Fruit fly (Drosophila melanogaster): ENCODE data around the gene naz.

Gene naz

DNA sequence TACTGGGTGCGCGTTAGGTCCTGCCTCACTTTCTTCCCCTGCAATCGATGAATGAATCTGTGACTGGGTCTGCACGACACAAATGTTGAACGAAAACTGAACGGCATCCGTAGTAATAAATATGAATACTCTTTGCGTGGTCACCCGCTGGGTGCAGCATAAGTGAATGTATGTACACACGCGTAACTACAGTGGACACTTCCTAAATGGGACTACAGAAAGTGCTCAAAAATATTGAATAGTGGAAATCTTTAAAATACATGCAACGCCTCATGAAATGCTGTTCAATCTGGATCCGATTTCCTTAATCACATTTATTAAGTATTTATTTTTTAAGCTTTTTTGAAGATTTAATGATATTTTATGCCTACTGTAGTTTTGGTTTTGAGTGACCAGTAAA lies at the start of gene naz:
Gene naz, minus strand, starts transcription at position 101 of the 400 bp plus-strand sequence.
- no peak for TF ChIP-seq CG11617 (GFP tag; optimal IDR thresholded peaks at IDR 0.05)
- TF ChIP-seq tj (GFP tag; optimal IDR thresholded peaks at IDR 0.05), result no peak
- TF ChIP-seq Crg-1 (GFP tag; optimal IDR thresholded peaks at IDR 0.05), result no peak
- no peak for TF ChIP-seq pad (GFP tag; optimal IDR thresholded peaks at IDR 0.05)
- no peak for TF ChIP-seq toe (GFP tag; optimal IDR thresholded peaks at IDR 0.05)
- no peak for TF ChIP-seq CG5204 (GFP tag; optimal IDR thresholded peaks at IDR 0.05)
- no peak for TF ChIP-seq Hr96 (GFP tag; optimal IDR thresholded peaks at IDR 0.05)
- TF ChIP-seq Mnt (GFP tag; optimal IDR thresholded peaks at IDR 0.05), result no peak
- no peak for TF ChIP-seq CG33017 (tag; optimal IDR thresholded peaks at IDR 0.05)
- no peak for TF ChIP-seq CG7101 (tag; optimal IDR thresholded peaks at IDR 0.05)
- no peak for TF ChIP-seq cic (GFP tag; optimal IDR thresholded peaks at IDR 0.05)

DNA sequence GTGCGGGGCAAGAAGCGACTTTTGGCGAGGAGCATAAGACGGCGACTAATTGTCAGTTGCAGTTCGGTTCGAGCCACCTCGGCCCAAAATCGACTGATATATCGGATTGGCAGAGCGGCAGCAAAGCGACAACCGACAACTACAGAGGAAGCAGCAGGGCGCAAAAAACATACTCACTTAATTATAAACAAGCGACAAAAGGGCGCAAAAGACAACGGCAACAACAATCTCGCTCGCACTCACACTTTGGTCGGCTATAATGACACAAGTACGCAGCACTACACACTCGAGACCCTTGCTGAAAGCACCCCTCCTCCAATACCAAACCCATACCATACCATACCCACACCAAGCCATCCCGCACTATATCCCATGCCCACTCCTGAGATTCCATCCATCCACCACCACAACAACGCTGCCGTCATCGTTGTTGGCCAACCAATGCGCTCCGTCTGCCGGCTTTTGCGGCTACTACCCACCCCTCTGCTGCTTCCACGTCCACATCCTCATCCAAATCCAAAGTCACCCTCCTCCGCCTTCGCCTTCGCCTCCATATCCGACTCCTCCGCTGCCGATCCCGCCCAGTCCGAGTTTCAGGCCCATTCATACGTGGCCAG lies 44.1 kb upstream of the naz start, which contains the start of gene gl:
Gene gl, minus strand, starts transcription at position 51 of the 617 bp plus-strand sequence.
- TF ChIP-seq CG1620 (GFP tag; optimal IDR thresholded peaks at IDR 0.05) (no peak), cnc (optimal IDR thresholded peaks at IDR 0.05) (no peak), kay (GFP tag; ENCODE audit: borderline replicate concordance) (no peak), Clk (GFP tag; optimal IDR thresholded peaks at IDR 0.05) (no peak), Hr96 (GFP tag; optimal IDR thresholded peaks at IDR 0.05) (no peak), cic (GFP tag; optimal IDR thresholded peaks at IDR 0.05) (no peak), tj (GFP tag; optimal IDR thresholded peaks at IDR 0.05) (no peak), CG12768 (GFP tag; optimal IDR thresholded peaks at IDR 0.05) (no peak), toe (GFP tag; optimal IDR thresholded peaks at IDR 0.05) (no peak), CG33017 (tag; optimal IDR thresholded peaks at IDR 0.05) (no peak), CG7045 (GFP tag; optimal IDR thresholded peaks at IDR 0.05) (no peak), ovo (GFP tag; optimal IDR thresholded peaks at IDR 0.05) (no peak), bab1 (GFP tag; optimal IDR thresholded peaks at IDR 0.05) (no peak), CG7101 (tag; optimal IDR thresholded peaks at IDR 0.05) (no peak), Crg-1 (GFP tag; optimal IDR thresholded peaks at IDR 0.05) (no peak), Mnt (GFP tag; optimal IDR thresholded peaks at IDR 0.05) (no peak), pad (GFP tag; optimal IDR thresholded peaks at IDR 0.05) (no peak), CG5204 (GFP tag; optimal IDR thresholded peaks at IDR 0.05) (no peak)

DNA sequence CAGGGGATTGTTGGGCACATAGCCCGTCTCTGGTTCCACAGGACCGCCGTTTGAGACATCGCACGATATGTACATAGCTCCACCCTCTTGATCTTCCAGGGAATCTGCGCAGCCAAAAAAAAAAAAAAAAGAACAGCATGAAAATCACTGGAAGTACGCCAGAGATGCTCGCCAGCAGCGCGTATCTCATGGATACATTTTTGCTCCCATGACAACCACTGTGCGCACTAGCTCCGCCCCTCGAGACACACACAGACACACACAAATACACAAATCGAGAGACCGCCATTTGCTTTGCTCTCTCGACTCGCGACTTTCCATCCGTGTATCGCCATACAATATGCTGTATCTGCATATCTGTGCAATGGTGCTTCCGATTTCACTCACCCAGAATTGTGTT lies 42.6 kb upstream of the naz start:
- peak; percentile 22 for TF ChIP-seq tj (GFP tag; optimal IDR thresholded peaks at IDR 0.05)
- TF ChIP-seq bab1 (GFP tag; optimal IDR thresholded peaks at IDR 0.05), result no peak

DNA sequence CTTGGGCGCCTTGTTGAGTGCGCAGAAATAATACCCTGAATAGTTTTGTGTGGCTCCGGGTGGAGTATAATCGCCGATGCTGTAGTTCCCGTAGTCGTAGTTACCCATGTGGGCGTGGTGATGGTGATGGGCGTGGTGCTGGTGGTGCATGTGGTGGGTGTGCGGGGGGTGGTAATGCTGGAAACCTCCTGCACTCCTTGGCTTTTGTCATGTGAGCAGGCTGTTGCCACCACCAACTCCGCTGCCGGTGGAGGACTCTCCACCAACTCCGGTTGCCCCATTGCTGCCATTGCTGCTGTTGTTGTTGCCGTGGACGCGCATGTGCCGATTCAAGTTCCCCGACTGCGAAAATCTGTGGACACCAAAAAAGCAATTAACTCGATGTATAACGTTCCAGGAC lies 39.9 kb upstream of the naz start:
- TF ChIP-seq tj (GFP tag; optimal IDR thresholded peaks at IDR 0.05) (no peak), CG7101 (tag; optimal IDR thresholded peaks at IDR 0.05) (no peak), ovo (GFP tag; optimal IDR thresholded peaks at IDR 0.05) (no peak), kay (GFP tag; ENCODE audit: borderline replicate concordance) (no peak), CG7045 (GFP tag; optimal IDR thresholded peaks at IDR 0.05) (no peak), pad (GFP tag; optimal IDR thresholded peaks at IDR 0.05) (no peak), CG5204 (GFP tag; optimal IDR thresholded peaks at IDR 0.05) (no peak), cnc (optimal IDR thresholded peaks at IDR 0.05) (no peak), Mnt (GFP tag; optimal IDR thresholded peaks at IDR 0.05) (no peak), Hr96 (GFP tag; optimal IDR thresholded peaks at IDR 0.05) (no peak), bab1 (GFP tag; optimal IDR thresholded peaks at IDR 0.05) (no peak), Crg-1 (GFP tag; optimal IDR thresholded peaks at IDR 0.05) (no peak), CG12768 (GFP tag; optimal IDR thresholded peaks at IDR 0.05) (no peak)

DNA sequence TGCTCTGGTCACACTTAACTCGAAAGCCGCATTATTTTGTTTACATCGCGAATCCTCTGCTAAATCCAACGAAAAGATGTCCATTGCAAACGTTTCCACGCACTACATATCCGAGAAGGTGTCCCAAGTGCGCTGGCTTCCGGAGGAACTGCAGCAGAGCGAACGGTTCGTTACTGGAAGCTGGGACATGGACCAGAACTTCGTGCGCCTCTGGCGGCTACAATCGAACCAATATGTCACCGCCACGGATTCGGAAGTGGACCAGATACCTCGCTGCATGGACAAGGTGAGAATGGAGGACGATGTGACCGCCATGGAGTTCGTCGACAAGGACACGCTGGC lies 37.9 kb upstream of the naz start:
- TF ChIP-seq bab1 (GFP tag; optimal IDR thresholded peaks at IDR 0.05) (no peak), ovo (GFP tag; optimal IDR thresholded peaks at IDR 0.05) (no peak), Clk (GFP tag; optimal IDR thresholded peaks at IDR 0.05) (no peak), toe (GFP tag; optimal IDR thresholded peaks at IDR 0.05) (no peak), CG33017 (tag; optimal IDR thresholded peaks at IDR 0.05) (no peak), CG11617 (GFP tag; optimal IDR thresholded peaks at IDR 0.05) (no peak), CG5204 (GFP tag; optimal IDR thresholded peaks at IDR 0.05) (no peak), CG14711 (tag; optimal IDR thresholded peaks at IDR 0.05) (no peak), kay (GFP tag; ENCODE audit: borderline replicate concordance) (no peak), Crg-1 (GFP tag; optimal IDR thresholded peaks at IDR 0.05) (no peak), tj (GFP tag; optimal IDR thresholded peaks at IDR 0.05) (no peak)

DNA sequence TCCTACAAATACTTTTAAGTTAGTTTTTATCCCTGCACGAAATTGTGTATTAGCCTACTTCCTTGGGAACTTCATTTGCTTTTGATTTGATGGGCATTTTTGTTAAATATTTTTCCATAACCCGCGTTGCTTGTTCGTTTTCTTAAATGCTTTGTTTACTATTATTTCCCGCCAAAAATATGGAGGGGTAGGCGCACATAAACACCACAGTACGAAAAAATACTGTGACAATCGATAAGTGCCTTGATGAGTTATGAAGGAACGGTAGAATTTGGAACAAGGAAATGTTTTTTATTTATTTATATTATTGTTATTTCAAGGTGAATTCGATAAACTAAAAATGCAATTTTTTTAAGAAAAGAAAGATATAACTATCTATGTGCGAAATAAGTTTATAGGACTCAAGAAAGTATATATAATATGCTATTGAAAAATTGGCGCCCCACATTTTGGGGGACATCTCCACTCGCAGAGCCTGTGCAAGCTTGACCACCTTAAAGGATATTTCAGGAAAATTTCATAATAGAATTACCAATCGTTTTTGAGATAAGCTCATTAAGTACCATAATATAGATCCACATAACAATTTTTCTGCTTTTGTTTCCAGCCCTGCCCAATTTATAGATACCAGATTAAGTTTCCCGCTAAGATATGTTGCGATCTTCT lies 37.4 kb upstream of the naz start, which contains the start of the genes WRNexo and Nup43:
Gene WRNexo, minus strand, starts transcription at position 185 of the 666 bp plus-strand sequence.
Gene Nup43, plus strand, starts transcription at position 661 of the 666 bp plus-strand sequence.
- TF ChIP-seq CG12768 (GFP tag; optimal IDR thresholded peaks at IDR 0.05), result no peak
- peak; percentile 26 for TF ChIP-seq bab1 (GFP tag; optimal IDR thresholded peaks at IDR 0.05)
- TF ChIP-seq CG11617 (GFP tag; optimal IDR thresholded peaks at IDR 0.05), result no peak
- TF ChIP-seq Hr96 (GFP tag; optimal IDR thresholded peaks at IDR 0.05), result peak; percentile 32
- TF ChIP-seq CG5204 (GFP tag; optimal IDR thresholded peaks at IDR 0.05), result peak; percentile 34
- peak; percentile 96 for TF ChIP-seq pad (GFP tag; optimal IDR thresholded peaks at IDR 0.05)
- peak; percentile 35 for TF ChIP-seq toe (GFP tag; optimal IDR thresholded peaks at IDR 0.05)
- no peak for TF ChIP-seq Crg-1 (GFP tag; optimal IDR thresholded peaks at IDR 0.05)
- TF ChIP-seq CG7045 (GFP tag; optimal IDR thresholded peaks at IDR 0.05), result peak; percentile 18
- no peak for TF ChIP-seq CG33017 (tag; optimal IDR thresholded peaks at IDR 0.05)

All from whole organism, adult.